Fruit fly (Drosophila melanogaster): ENCODE results near the gene Grl36b.
A peak's percentile ranks its signal among the peaks of the same experiment; 100 is the strongest.

dm6 chr2L:18150393-18151133 is 25.0 kb upstream of the Grl36b start:
- TF ChIP-seq Hr83 (GFP tag; optimal IDR thresholded peaks at IDR 0.05; ENCODE audit: poor library complexity, severe bottlenecking) = peak; percentile 86
- no peak for TF ChIP-seq dl (GFP tag; optimal IDR thresholded peaks at IDR 0.05; ENCODE audit: insufficient read depth in 1 of 2, partially characterized antibody in 2 of 2)
- TF ChIP-seq GATAd (GFP tag; optimal IDR thresholded peaks at IDR 0.05) = no peak
- no peak for TF ChIP-seq dsf (GFP tag; optimal IDR thresholded peaks at IDR 0.05; ENCODE audit: borderline replicate concordance)
- peak; percentile 40 for TF ChIP-seq Hnf4 (GFP tag; optimal IDR thresholded peaks at IDR 0.05)
- TF ChIP-seq Sp1 (GFP tag; optimal IDR thresholded peaks at IDR 0.05) = peak; percentile 6
- TF ChIP-seq psq (GFP tag; optimal IDR thresholded peaks at IDR 0.05) = peak; percentile 34
